Worm (Caenorhabditis elegans): ENCODE data around the gene exc-14.

The exc-14 gene

ce11 chrV:5084957-5085465 is 39.0 kb upstream of the exc-14 start, which contains the start of gene Y58A7A.4:
Y58A7A.4 (minus strand) TSS chrV:5085007.
- no peak for TF ChIP-seq lin-39 (tag; optimal IDR thresholded peaks at IDR 0.05)
- TF ChIP-seq nhr-129 (tag; optimal IDR thresholded peaks at IDR 0.05), result peak; percentile 2

- TF ChIP-seq crh-2 (tag; optimal IDR thresholded peaks at IDR 0.05), result peak; percentile 38
- no peak for TF ChIP-seq mbf-1 (tag; optimal IDR thresholded peaks at IDR 0.05)
- TF ChIP-seq R02D3.7 (tag; optimal IDR thresholded peaks at IDR 0.05), result no peak
- TF ChIP-seq nhr-237 (tag; optimal IDR thresholded peaks at IDR 0.05), result no peak
- TF ChIP-seq aly-2 (tag; optimal IDR thresholded peaks at IDR 0.05), result no peak
- TF ChIP-seq nhr-23 (tag; optimal IDR thresholded peaks at IDR 0.05), result no peak
- TF ChIP-seq nhr-11 (tag; optimal IDR thresholded peaks at IDR 0.05), result no peak
- no peak for TF ChIP-seq skn-1 (tag; optimal IDR thresholded peaks at IDR 0.05)
- no peak for TF ChIP-seq zag-1 (tag; optimal IDR thresholded peaks at IDR 0.05)
- no peak for TF ChIP-seq alr-1 (tag; optimal IDR thresholded peaks at IDR 0.05)
- TF ChIP-seq sem-4 (tag; optimal IDR thresholded peaks at IDR 0.05), result no peak
- no peak for TF ChIP-seq snpc-4 (tag; optimal IDR thresholded peaks at IDR 0.05)
- TF ChIP-seq C34F6.9 (tag; optimal IDR thresholded peaks at IDR 0.05), result peak; percentile 62
- TF ChIP-seq nhr-25 (tag; optimal IDR thresholded peaks at IDR 0.05), result peak; percentile 57
- TF ChIP-seq gmeb-1 (tag; optimal IDR thresholded peaks at IDR 0.05), result peak; percentile 9
- no peak for TF ChIP-seq lin-11 (tag; optimal IDR thresholded peaks at IDR 0.05)
- TF ChIP-seq blmp-1 (tag; optimal IDR thresholded peaks at IDR 0.05; ENCODE audit: insufficient read depth), result no peak
- TF ChIP-seq dmd-4 (tag; optimal IDR thresholded peaks at IDR 0.05), result no peak
- peak; percentile 17 for TF ChIP-seq F13H6.1 (tag; optimal IDR thresholded peaks at IDR 0.05)
- TF ChIP-seq sma-3 (GFP tag; optimal IDR thresholded peaks at IDR 0.05), result peak; percentile 43
- TF ChIP-seq lin-13 (GFP tag; optimal IDR thresholded peaks at IDR 0.05), result no peak
- no peak for TF ChIP-seq elt-1 (tag; optimal IDR thresholded peaks at IDR 0.05)
- TF ChIP-seq ceh-82 (tag; optimal IDR thresholded peaks at IDR 0.05), result no peak
- peak; percentile 33 for TF ChIP-seq sma-9 (GFP tag; optimal IDR thresholded peaks at IDR 0.05)
- TF ChIP-seq sma-9 (tag; optimal IDR thresholded peaks at IDR 0.05), result no peak
- peak in 1 of 2 experiments; percentile 31 for TF ChIP-seq lsy-2 (tag; optimal IDR thresholded peaks at IDR 0.05)
- peak; percentile 100 for TF ChIP-seq nhr-129 (tag; optimal IDR thresholded peaks at IDR 0.05)
- TF ChIP-seq lin-39 (tag; optimal IDR thresholded peaks at IDR 0.05), result no peak
- TF ChIP-seq fos-1 (tag; optimal IDR thresholded peaks at IDR 0.05), result peak; percentile 87
- peak; percentile 50 for TF ChIP-seq unc-55 (GFP tag; optimal IDR thresholded peaks at IDR 0.05)
Measured at ce11 chrV:5080853-5081338, 34.9 kb upstream of the exc-14 start, which contains the start of gene Y58A7A.3. Y58A7A.3 (minus strand) TSS chrV:5080903.

ce11 chrV:5072082-5072481 is 26.1 kb upstream of the exc-14 start, which contains the start of gene Y58A7A.2:
Y58A7A.2 (minus strand) TSS chrV:5072182.
- TF ChIP-seq ceh-82 (tag; optimal IDR thresholded peaks at IDR 0.05) (no peak), unc-55 (GFP tag; optimal IDR thresholded peaks at IDR 0.05) (no peak), snpc-4 (tag; optimal IDR thresholded peaks at IDR 0.05) (no peak), egl-27 (tag; optimal IDR thresholded peaks at IDR 0.05) (no peak), ama-1 (optimal IDR thresholded peaks at IDR 0.05) (no peak), elt-1 (tag; optimal IDR thresholded peaks at IDR 0.05) (no peak), blmp-1 (tag; optimal IDR thresholded peaks at IDR 0.05; ENCODE audit: insufficient read depth) (no peak), nhr-12 (tag; optimal IDR thresholded peaks at IDR 0.05) (no peak), lin-11 (tag; optimal IDR thresholded peaks at IDR 0.05) (no peak), C34F6.9 (tag; optimal IDR thresholded peaks at IDR 0.05) (no peak), skn-1 (tag; optimal IDR thresholded peaks at IDR 0.05) (no peak), ztf-1 (GFP tag; conservative IDR thresholded peaks at IDR 0.05) (no peak), ztf-11 (tag; optimal IDR thresholded peaks at IDR 0.05) (no peak), ZK546.5 (tag; optimal IDR thresholded peaks at IDR 0.05) (no peak), nhr-10 (tag; optimal IDR thresholded peaks at IDR 0.05) (no peak), mdl-1 (tag; optimal IDR thresholded peaks at IDR 0.05) (no peak), sma-3 (GFP tag; optimal IDR thresholded peaks at IDR 0.05) (no peak), nhr-21 (tag; optimal IDR thresholded peaks at IDR 0.05) (no peak), nhr-77 (tag; optimal IDR thresholded peaks at IDR 0.05) (no peak), sma-9 (GFP tag; optimal IDR thresholded peaks at IDR 0.05) (no peak), sma-9 (tag; optimal IDR thresholded peaks at IDR 0.05) (no peak)

Data from whole organism, L2 larva.